Fruit fly (Drosophila melanogaster) whole organism, embryonic: ENCODE data around the gene kibra.

Experiments
- Ada2b ChIP-seq: fragments of 200-800 bp; sonication (Bioruptor generic); IDR thresholded peaks from 2 replicates; pipeline ENCODE4 v1.3.6; 2022; ENCODE audit warnings: missing biosample characterization, missing genetic modification characterization
- Atf6 ChIP-seq: fragments of 200-800 bp; sonication (Bioruptor generic); IDR thresholded peaks from 2 replicates; pipeline ENCODE4 v1.3.6; 2022; ENCODE audit warnings: missing biosample characterization, missing genetic modification characterization
- B-H1 ChIP-seq: fragments of 200-800 bp; sonication (Bioruptor generic); IDR thresholded peaks from 3 replicates; pipeline ENCODE4 v1.3.6; 2022; ENCODE audit warnings: missing biosample characterization, missing genetic modification characterization
- C15 ChIP-seq: fragments of 200-800 bp; sonication (Bioruptor generic); IDR thresholded peaks from 3 replicates; pipeline ENCODE4 v1.3.6; 2022; ENCODE audit warnings: missing biosample characterization, missing genetic modification characterization
- CG10321 ChIP-seq: fragments of 200-800 bp; sonication (Bioruptor generic); IDR thresholded peaks from 2 replicates; pipeline ENCODE4 v1.3.6; 2022; ENCODE audit warnings: missing biosample characterization, missing genetic modification characterization
- CG10431 ChIP-seq: fragments of 200-800 bp; sonication (Bioruptor generic); optimal IDR thresholded peaks from 3 replicates; lab custom pipeline; 2018; ENCODE audit warnings: missing biosample characterization, mild to moderate bottlenecking, missing genetic modification characterization
- CG12071 ChIP-seq: fragments of 200-800 bp; sonication (Bioruptor generic); optimal IDR thresholded peaks from 3 replicates; lab custom pipeline; 2018; ENCODE audit warnings: missing biosample characterization, mild to moderate bottlenecking, missing genetic modification characterization
- CG12659 ChIP-seq: fragments of 200-800 bp; sonication (Bioruptor generic); optimal IDR thresholded peaks from 3 replicates; lab custom pipeline; 2017; ENCODE audit warnings: mild to moderate bottlenecking, missing biosample characterization, missing genetic modification reagents, missing genetic modification characterization
- CG14667 ChIP-seq: fragments of 200-800 bp; sonication (Bioruptor generic); IDR thresholded peaks from 2 replicates; pipeline ENCODE4 v1.3.6; 2022; ENCODE audit warnings: missing biosample characterization, missing genetic modification characterization
- CG15011 ChIP-seq: fragments of 200-800 bp; sonication (Bioruptor generic); optimal IDR thresholded peaks from 3 replicates; lab custom pipeline; 2018; ENCODE audit warnings: missing biosample characterization, mild to moderate bottlenecking, missing genetic modification characterization
- CG17359 ChIP-seq: fragments of 200-800 bp; sonication (Bioruptor generic); optimal IDR thresholded peaks from 3 replicates; lab custom pipeline; 2018; ENCODE audit warnings: missing biosample characterization, mild to moderate bottlenecking, missing genetic modification characterization, moderate library complexity
- CG18262 ChIP-seq: fragments of 200-800 bp; optimal IDR thresholded peaks from 3 replicates; lab custom pipeline; 2019; ENCODE audit warnings: missing biosample characterization, mild to moderate bottlenecking, missing genetic modification characterization, moderate library complexity
- CG2199 ChIP-seq: fragments of 200-800 bp; sonication (Bioruptor generic); IDR thresholded peaks from 3 replicates; pipeline ENCODE4 v1.3.6; 2022; ENCODE audit warnings: missing biosample characterization, missing genetic modification characterization
- CG2202 ChIP-seq: fragments of 200-800 bp; sonication (Bioruptor generic); optimal IDR thresholded peaks from 2 replicates; lab custom pipeline; 2018; ENCODE audit warnings: missing biosample characterization, mild to moderate bottlenecking, missing genetic modification characterization
- CG30403 ChIP-seq: fragments of 200-800 bp; sonication (Bioruptor generic); optimal IDR thresholded peaks from 3 replicates; lab custom pipeline; 2016; ENCODE audit warnings: missing biosample characterization, missing genetic modification characterization
- CG31224 ChIP-seq: fragments of 200-800 bp; sonication (Bioruptor generic); IDR thresholded peaks from 2 replicates; pipeline ENCODE4 v1.3.6; 2022; ENCODE audit warnings: missing biosample characterization, missing genetic modification characterization
- CG31388 ChIP-seq: fragments of 200-800 bp; sonication (Bioruptor generic); optimal IDR thresholded peaks from 2 replicates; lab custom pipeline; 2016; ENCODE audit warnings: missing biosample characterization, missing genetic modification characterization
- CG32767 ChIP-seq: fragments of 200-800 bp; sonication (Bioruptor generic); IDR thresholded peaks from 2 replicates; pipeline ENCODE4 v1.3.6; 2022; ENCODE audit warnings: missing biosample characterization, missing genetic modification characterization
- CG34376 ChIP-seq: fragments of 200-800 bp; sonication (Bioruptor generic); optimal IDR thresholded peaks from 2 replicates; lab custom pipeline; 2018; ENCODE audit warnings: missing biosample characterization, mild to moderate bottlenecking, missing genetic modification characterization
- CG5245 ChIP-seq: fragments of 200-800 bp; sonication (Bioruptor generic); optimal IDR thresholded peaks from 3 replicates; lab custom pipeline; 2016; ENCODE audit warnings: missing biosample characterization, missing genetic modification characterization
- CG6683 ChIP-seq: fragments of 200-800 bp; sonication (Bioruptor generic); optimal IDR thresholded peaks from 2 replicates; lab custom pipeline; 2017; ENCODE audit warnings: missing biosample characterization, mild to moderate bottlenecking, missing genetic modification characterization, missing genetic modification reagents
- CG6765 ChIP-seq: fragments of 200-800 bp; sonication (Bioruptor generic); optimal IDR thresholded peaks from 3 replicates; lab custom pipeline; 2017; ENCODE audit warnings: missing biosample characterization, mild to moderate bottlenecking, missing genetic modification characterization
- CG7271 ChIP-seq: fragments of 200-800 bp; sonication (Bioruptor generic); optimal IDR thresholded peaks from 2 replicates; lab custom pipeline; 2018; ENCODE audit warnings: missing biosample characterization, mild to moderate bottlenecking, missing genetic modification characterization, moderate library complexity
- CG8281 ChIP-seq: fragments of 200-800 bp; sonication (Bioruptor generic); optimal IDR thresholded peaks from 2 replicates; lab custom pipeline; 2018; ENCODE audit warnings: missing biosample characterization, mild to moderate bottlenecking, missing genetic modification characterization, moderate library complexity
- CG8290 ChIP-seq, 3 experiments: fragments of 200-800 bp; sonication (Bioruptor generic); optimal IDR thresholded peaks; 2 replicates each; lab custom pipeline; 2016 to 2019; ENCODE audit warnings: missing biosample characterization in 3 of 3, missing genetic modification characterization in 3 of 3, mild to moderate bottlenecking in 2 of 3, moderate library complexity in 1 of 3
- CG8359 ChIP-seq: fragments of 200-800 bp; sonication (Bioruptor generic); optimal IDR thresholded peaks from 2 replicates; lab custom pipeline; 2017; ENCODE audit warnings: missing biosample characterization, mild to moderate bottlenecking, missing genetic modification characterization, borderline replicate concordance
- CG9727 ChIP-seq: fragments of 200-800 bp; sonication (Bioruptor generic); optimal IDR thresholded peaks from 3 replicates; lab custom pipeline; 2017; ENCODE audit warnings: missing biosample characterization, mild to moderate bottlenecking, missing genetic modification characterization
- CHES-1-like ChIP-seq: fragments of 200-800 bp; sonication (Bioruptor generic); optimal IDR thresholded peaks from 2 replicates; lab custom pipeline; 2016; ENCODE audit warnings: missing biosample characterization, missing genetic modification characterization
- Dip3 ChIP-seq: fragments of 200-800 bp; sonication (Bioruptor generic); optimal IDR thresholded peaks from 3 replicates; lab custom pipeline; 2016; ENCODE audit warnings: missing biosample characterization, missing genetic modification characterization
- E2f2 ChIP-seq: fragments of 200-800 bp; sonication (Bioruptor generic); IDR thresholded peaks from 2 replicates; pipeline ENCODE4 v1.3.6; 2022; ENCODE audit warnings: missing biosample characterization, missing genetic modification characterization
- Max ChIP-seq: fragments of 200-800 bp; sonication (Bioruptor generic); optimal IDR thresholded peaks from 2 replicates; lab custom pipeline; 2016; ENCODE audit warnings: missing biosample characterization, mild to moderate bottlenecking, missing genetic modification characterization
- Myb ChIP-seq: fragments of 200-800 bp; sonication (Bioruptor generic); optimal IDR thresholded peaks from 2 replicates; lab custom pipeline; 2016; ENCODE audit warnings: missing biosample characterization, missing genetic modification characterization
- NC2α ChIP-seq: fragments of 200-800 bp; sonication (Bioruptor generic); optimal IDR thresholded peaks from 2 replicates; lab custom pipeline; 2016; ENCODE audit warnings: missing biosample characterization, missing genetic modification characterization
- NFAT ChIP-seq: fragments of 200-800 bp; sonication (Bioruptor generic); IDR thresholded peaks from 2 replicates; pipeline ENCODE4 v1.3.6; 2022; ENCODE audit warnings: missing biosample characterization, missing genetic modification characterization
- Optix ChIP-seq: fragments of 200-800 bp; sonication (Bioruptor generic); IDR thresholded peaks from 3 replicates; pipeline ENCODE4 v1.3.6; 2022; ENCODE audit warnings: missing biosample characterization, missing genetic modification characterization
- Six4 ChIP-seq: fragments of 200-800 bp; sonication (Bioruptor generic); optimal IDR thresholded peaks from 2 replicates; lab custom pipeline; 2016; ENCODE audit warnings: missing biosample characterization, missing genetic modification characterization
- Sry-β ChIP-seq: fragments of 200-800 bp; sonication (Bioruptor generic); optimal IDR thresholded peaks from 2 replicates; lab custom pipeline; 2018; ENCODE audit warnings: missing biosample characterization, mild to moderate bottlenecking, missing genetic modification characterization, moderate library complexity
- Vsx1 ChIP-seq: fragments of 200-800 bp; sonication (Bioruptor generic); optimal IDR thresholded peaks from 2 replicates; lab custom pipeline; 2017; ENCODE audit warnings: missing biosample characterization, mild to moderate bottlenecking, missing genetic modification characterization, missing genetic modification reagents
- chif ChIP-seq, 2 experiments: fragments of 200-800 bp; sonication (Bioruptor generic); optimal IDR thresholded peaks; 3 replicates each; lab custom pipeline; 2016; ENCODE audit warnings: missing biosample characterization in 2 of 2, missing genetic modification characterization in 2 of 2
- dysf ChIP-seq: fragments of 200-800 bp; sonication (Bioruptor generic); IDR thresholded peaks from 3 replicates; pipeline ENCODE4 v1.3.6; 2022; ENCODE audit warnings: missing biosample characterization, missing genetic modification characterization
- en ChIP-seq: fragments of 200-800 bp; sonication (Bioruptor generic); optimal IDR thresholded peaks from 2 replicates; lab custom pipeline; 2016; ENCODE audit warnings: missing biosample characterization, missing genetic modification characterization
- fru ChIP-seq: fragments of >200 bp; optimal IDR thresholded peaks from 2 replicates; lab custom pipeline; 2017
- gce ChIP-seq: fragments of 200-800 bp; sonication (Bioruptor generic); IDR thresholded peaks from 3 replicates; pipeline ENCODE4 v1.3.6; 2022; ENCODE audit warnings: missing biosample characterization, missing genetic modification characterization
- gfzf ChIP-seq: fragments of 200-800 bp; sonication (Bioruptor generic); optimal IDR thresholded peaks from 2 replicates; lab custom pipeline; 2016; ENCODE audit warnings: missing biosample characterization, mild to moderate bottlenecking, missing genetic modification characterization, moderate library complexity
- grau ChIP-seq: fragments of 200-800 bp; optimal IDR thresholded peaks from 3 replicates; lab custom pipeline; 2019; ENCODE audit warnings: missing biosample characterization, mild to moderate bottlenecking, missing genetic modification characterization, moderate library complexity
- knrl ChIP-seq: fragments of 200-800 bp; sonication (Bioruptor generic); IDR thresholded peaks from 3 replicates; pipeline ENCODE4 v1.3.6; 2022; ENCODE audit warnings: missing biosample characterization, missing genetic modification characterization; ENCODE audit not compliant: partially characterized antibody
- lilli ChIP-seq: fragments of 200-800 bp; sonication (Bioruptor generic); optimal IDR thresholded peaks from 3 replicates; lab custom pipeline; 2016; ENCODE audit warnings: missing biosample characterization, missing genetic modification characterization
- mld ChIP-seq: fragments of 200-800 bp; sonication (Bioruptor generic); IDR thresholded peaks from 3 replicates; pipeline ENCODE4 v1.3.6; 2022; ENCODE audit warnings: missing biosample characterization, missing genetic modification characterization; ENCODE audit not compliant: partially characterized antibody
- schlank ChIP-seq: fragments of 200-800 bp; sonication (Bioruptor generic); optimal IDR thresholded peaks from 2 replicates; lab custom pipeline; 2018; ENCODE audit warnings: missing biosample characterization, mild to moderate bottlenecking, missing genetic modification characterization
- sima ChIP-seq: fragments of 200-800 bp; sonication (Bioruptor generic); optimal IDR thresholded peaks from 2 replicates; lab custom pipeline; 2016; ENCODE audit warnings: missing biosample characterization, missing genetic modification characterization
- trh ChIP-seq: fragments of 200-800 bp; sonication (Bioruptor generic); optimal IDR thresholded peaks from 2 replicates; lab custom pipeline; 2016; ENCODE audit warnings: missing biosample characterization, missing genetic modification characterization
- usp ChIP-seq: fragments of >200 bp; optimal IDR thresholded peaks from 2 replicates; lab custom pipeline; 2017; ENCODE audit warnings: missing biosample characterization, missing genetic modification characterization

The kibra gene

DNA sequence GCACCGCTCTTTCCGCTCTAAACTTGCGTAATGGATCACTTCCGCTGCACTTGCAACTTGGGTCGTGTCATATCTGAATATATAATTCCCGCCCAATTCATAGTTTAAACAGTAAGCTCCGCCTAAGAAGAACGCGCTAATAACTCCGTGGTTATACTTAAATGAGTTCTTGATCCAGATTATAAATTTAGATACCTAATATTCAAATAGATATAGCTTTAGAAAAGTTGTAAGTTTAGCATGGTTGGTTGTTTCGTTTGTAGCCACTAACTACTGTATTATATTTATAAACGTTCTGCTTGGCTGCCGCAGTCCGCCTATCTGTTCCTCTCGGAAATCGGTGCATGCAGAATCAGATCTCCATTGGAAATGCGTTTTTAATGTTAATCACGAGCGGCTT is 18.9 kb upstream of the kibra start (continued):
- TF ChIP-seq CG31388 (GFP tag; lab: Kevin White, UChicago) (no peak), CG32767 (GFP tag; lab: Robert Waterston, UW) (no peak), C15 (GFP tag; lab: Robert Waterston, UW) (no peak), CG8281 (tag; lab: Kevin White, UChicago) (no peak), schlank (tag; lab: Kevin White, UChicago) (no peak), CG6765 (GFP tag; lab: Kevin White, UChicago) (no peak), gce (GFP tag; lab: Robert Waterston, UW) (peak; percentile 81), Max (no peak), CG7271 (tag; lab: Kevin White, UChicago) (no peak), NC2α (no peak), Six4 (peak; percentile 35), CG8290 (GFP tag; optimal IDR thresholded peaks at IDR 0.05; lab: Kevin White, UChicago) (peak; percentile 18), CG8290 (tag; optimal IDR thresholded peaks at IDR 0.05; lab: Kevin White, UChicago) (no peak), CG2202 (tag; lab: Kevin White, UChicago) (peak; percentile 13), chif (GFP tag; optimal IDR thresholded peaks at IDR 0.05; lab: Kevin White, UChicago) (peak; percentile 26 to 51), Atf6 (no peak), CG34376 (GFP tag; lab: Kevin White, UChicago) (no peak), Sry-β (no peak), CG30403 (GFP tag; lab: Kevin White, UChicago) (peak; percentile 63), sima (no peak), CG12071 (GFP tag; lab: Kevin White, UChicago) (no peak), CG18262 (tag; lab: Kevin White, UChicago) (peak; percentile 69), CG10431 (GFP tag; lab: Kevin White, UChicago) (no peak), CHES-1-like (GFP tag; lab: Kevin White, UChicago) (no peak), CG5245 (GFP tag; lab: Kevin White, UChicago) (no peak), fru (lab: Kevin White, UChicago) (no peak), CG9727 (GFP tag; lab: Kevin White, UChicago) (peak; percentile 34), CG12659 (GFP tag; lab: Kevin White, UChicago) (no peak), E2f2 (GFP tag; lab: Robert Waterston, UW) (0 out of 2 replicates have a peak, but pooled peaks have one; percentile 17), dysf (GFP tag; lab: Robert Waterston, UW) (peak; percentile 73; the same call in 2 of the 3 replicates), CG6683 (GFP tag; lab: Kevin White, UChicago) (no peak), CG8359 (GFP tag; lab: Kevin White, UChicago) (no peak), Dip3 (GFP tag; lab: Kevin White, UChicago) (no peak), mld (no peak), en (GFP tag; lab: Kevin White, UChicago) (peak; percentile 4), CG17359 (peak; percentile 55), CG31224 (GFP tag; lab: Robert Waterston, UW) (peak; percentile 26; the same call in 1 of the 2 replicates), Optix (GFP tag; lab: Robert Waterston, UW) (peak; percentile 50; the same call in 1 of the 3 replicates), CG14667 (GFP tag; lab: Robert Waterston, UW) (no peak), Vsx1 (GFP tag; lab: Kevin White, UChicago) (no peak), usp (GFP tag; lab: Kevin White, UChicago) (no peak), grau (tag; lab: Kevin White, UChicago) (peak; percentile 90), CG10321 (GFP tag; lab: Robert Waterston, UW) (no peak), CG15011 (GFP tag; lab: Kevin White, UChicago) (no peak), NFAT (GFP tag; lab: Robert Waterston, UW) (no peak), CG2199 (peak; percentile 47; the same call in 1 of the 3 replicates), lilli (GFP tag; lab: Kevin White, UChicago) (peak; percentile 35), Ada2b (GFP tag; lab: Robert Waterston, UW) (peak; percentile 67), knrl (no peak), Myb (GFP tag; lab: Kevin White, UChicago) (no peak), gfzf (GFP tag; lab: Kevin White, UChicago) (no peak), trh (GFP tag; lab: Kevin White, UChicago) (no peak), B-H1 (GFP tag; lab: Robert Waterston, UW) (peak; percentile 30; the same call in 1 of the 3 replicates)
